Worm (Caenorhabditis elegans) whole organism, L1 larva: ENCODE measurements around the gene C04H5.7.

Experiments
- alr-1 ChIP-seq: fragments of 200-800 bp; sonication (Bioruptor generic); optimal IDR thresholded peaks from 2 replicates; lab custom pipeline; 2018; ENCODE audit warnings: borderline replicate concordance, mild to moderate bottlenecking, missing genetic modification characterization, missing compliant biosample characterization
- ama-1 ChIP-seq: fragments of 150-350 bp; optimal IDR thresholded peaks from 2 replicates; lab custom pipeline; 2014
- blmp-1 ChIP-seq: fragments of 150-350 bp; optimal IDR thresholded peaks from 2 replicates; lab custom pipeline; 2014; ENCODE audit warnings: missing biosample characterization, missing genetic modification characterization
- ceh-82 ChIP-seq, 3 experiments: fragments of 150-350 bp in 1 of 3; sonication (generic microtip) in 2 of 3; optimal IDR thresholded peaks; 2 replicates each; lab custom pipeline; 2014 to 2017; ENCODE audit warnings: missing biosample characterization in 3 of 3, missing genetic modification characterization in 3 of 3
- ceh-88 ChIP-seq: fragments of 200-800 bp; sonication (Bioruptor generic); IDR thresholded peaks from 2 replicates; pipeline ENCODE4 v1.3.6; 2022; ENCODE audit warnings: missing genetic modification characterization, missing compliant biosample characterization
- efl-1 ChIP-seq, 4 experiments: fragments of 150-350 bp; optimal IDR thresholded peaks in 3 of 4; peaks in 1 of 4; 1 replicate in 1 of 4; 2 replicates in 3 of 4; lab custom pipeline; 2014; ENCODE audit warnings: missing biosample characterization in 2 of 4, missing genetic modification characterization in 2 of 4, missing genetic modification reagents in 2 of 4
- egl-13 ChIP-seq: sonication (generic microtip); optimal IDR thresholded peaks from 2 replicates; lab custom pipeline; 2016; ENCODE audit warnings: missing genotype, missing genetic modification reagents, missing genetic modification characterization, missing compliant biosample characterization
- egl-27 ChIP-seq, 2 experiments: fragments of 150-350 bp in 1 of 2; sonication (generic microtip); optimal IDR thresholded peaks; 3 replicates each; lab custom pipeline; 2017 to 2018; ENCODE audit warnings: missing biosample characterization in 2 of 2, missing genetic modification characterization in 2 of 2, missing genetic modification reagents in 2 of 2
- elt-2 ChIP-seq: sonication (generic microtip); optimal IDR thresholded peaks from 2 replicates; lab custom pipeline; 2016; ENCODE audit warnings: missing genetic modification characterization, mild to moderate bottlenecking, inconsistent platforms, missing compliant biosample characterization, missing genetic modification reagents
- ets-5 ChIP-seq: fragments of 200-800 bp; sonication (Bioruptor generic); IDR thresholded peaks from 2 replicates; pipeline ENCODE4 v1.3.6; 2022; ENCODE audit warnings: missing genetic modification characterization, missing compliant biosample characterization
- fkh-4 ChIP-seq: sonication (generic microtip); optimal IDR thresholded peaks from 2 replicates; lab custom pipeline; 2016; ENCODE audit warnings: missing compliant biosample characterization, missing genetic modification characterization, borderline replicate concordance
- grh-1 ChIP-seq: fragments of 200-800 bp; sonication (Bioruptor generic); IDR thresholded peaks from 2 replicates; pipeline ENCODE4 v1.3.6; 2022; ENCODE audit warnings: missing genetic modification reagents, missing genetic modification characterization, missing compliant biosample characterization
- isw-1 ChIP-seq: fragments of 200-800 bp; sonication (Bioruptor generic); IDR thresholded peaks from 2 replicates; pipeline ENCODE4 v1.3.6; 2022; ENCODE audit warnings: missing genetic modification characterization, missing compliant biosample characterization
- lin-14 ChIP-seq: fragments of 200-800 bp; sonication (Bioruptor generic); optimal IDR thresholded peaks from 2 replicates; lab custom pipeline; 2018; ENCODE audit warnings: mild to moderate bottlenecking, missing genetic modification characterization, moderate library complexity, missing compliant biosample characterization
- lir-3 ChIP-seq: sonication (generic microtip); optimal IDR thresholded peaks from 2 replicates; lab custom pipeline; 2016; ENCODE audit warnings: mild to moderate bottlenecking, missing genetic modification characterization, moderate library complexity, missing compliant biosample characterization; ENCODE audit not compliant: poor library complexity
- mef-2 ChIP-seq: fragments of 150-350 bp; optimal IDR thresholded peaks from 2 replicates; lab custom pipeline; 2014; ENCODE audit warnings: missing biosample characterization, missing genetic modification characterization
- nhr-11 ChIP-seq: fragments of 150-350 bp; optimal IDR thresholded peaks from 2 replicates; lab custom pipeline; 2014; ENCODE audit warnings: missing biosample characterization, missing genetic modification characterization
- nhr-19 ChIP-seq: fragments of 200-800 bp; sonication (Bioruptor generic); conservative IDR thresholded peaks from 2 replicates; pipeline ENCODE4 v1.3.6; 2022; ENCODE audit warnings: missing genetic modification characterization, missing compliant biosample characterization
- nhr-237 ChIP-seq: fragments of 150-350 bp; optimal IDR thresholded peaks from 2 replicates; lab custom pipeline; 2014; ENCODE audit warnings: missing biosample characterization, missing genetic modification characterization
- nhr-28 ChIP-seq: fragments of 150-350 bp; optimal IDR thresholded peaks from 2 replicates; lab custom pipeline; 2014; ENCODE audit warnings: missing biosample characterization, missing genetic modification characterization
- nhr-77 ChIP-seq: fragments of 150-350 bp; optimal IDR thresholded peaks from 2 replicates; lab custom pipeline; 2014; ENCODE audit warnings: missing biosample characterization, missing genetic modification characterization
- nhr-84 ChIP-seq: sonication (generic microtip); optimal IDR thresholded peaks from 2 replicates; lab custom pipeline; 2017; ENCODE audit warnings: missing biosample characterization, missing genetic modification characterization
- nhr-85 ChIP-seq: sonication (generic microtip); peaks from one replicate; lab custom pipeline; 2016; ENCODE audit warnings: missing genetic modification characterization, inconsistent platforms, missing compliant biosample characterization
- nhr-90 ChIP-seq: sonication (generic microtip); optimal IDR thresholded peaks from 2 replicates; lab custom pipeline; 2016; ENCODE audit warnings: mild to moderate bottlenecking, missing genetic modification characterization, missing compliant biosample characterization; ENCODE audit not compliant: poor library complexity
- skn-1 ChIP-seq: fragments of 150-350 bp; optimal IDR thresholded peaks from 2 replicates; lab custom pipeline; 2014; ENCODE audit warnings: missing biosample characterization, missing genetic modification characterization
- sox-4 ChIP-seq: sonication (generic microtip); optimal IDR thresholded peaks from 2 replicates; lab custom pipeline; 2016; ENCODE audit warnings: missing genetic modification characterization, missing compliant biosample characterization
- sup-37 ChIP-seq: fragments of 200-800 bp; sonication (Bioruptor generic); optimal IDR thresholded peaks from 2 replicates; lab custom pipeline; 2018; ENCODE audit warnings: mild to moderate bottlenecking, missing genetic modification characterization, missing compliant biosample characterization
- swsn-7 ChIP-seq: sonication (generic microtip); optimal IDR thresholded peaks from 2 replicates; lab custom pipeline; 2016; ENCODE audit warnings: missing genetic modification characterization, missing compliant biosample characterization
- tbx-2 ChIP-seq: sonication (generic microtip); optimal IDR thresholded peaks from 2 replicates; lab custom pipeline; 2016; ENCODE audit warnings: missing genetic modification characterization, missing compliant biosample characterization
- unc-30 ChIP-seq: sonication (generic microtip); optimal IDR thresholded peaks from 2 replicates; lab custom pipeline; 2017; ENCODE audit warnings: missing biosample characterization, missing genetic modification characterization
- unc-62 ChIP-seq: fragments of 150-350 bp; optimal IDR thresholded peaks from 2 replicates; lab custom pipeline; 2014; ENCODE audit warnings: missing biosample characterization, missing genetic modification reagents, missing genetic modification characterization
- unc-98 ChIP-seq: fragments of 200-800 bp; sonication (Bioruptor generic); IDR thresholded peaks from 2 replicates; pipeline ENCODE4 v1.3.6; 2022; ENCODE audit warnings: missing genetic modification characterization, missing compliant biosample characterization
- xbp-1 ChIP-seq: sonication (generic microtip); optimal IDR thresholded peaks from 2 replicates; lab custom pipeline; 2016; ENCODE audit warnings: missing genetic modification characterization, missing compliant biosample characterization
- zag-1 ChIP-seq: fragments of 150-350 bp; optimal IDR thresholded peaks from 2 replicates; lab custom pipeline; 2014; ENCODE audit warnings: missing biosample characterization, missing genetic modification characterization
- ztf-11 ChIP-seq, 2 experiments: sonication (generic microtip); optimal IDR thresholded peaks; 2 replicates each; lab custom pipeline; 2016 to 2017; ENCODE audit warnings: missing genetic modification characterization in 2 of 2, missing biosample characterization in 1 of 2, missing compliant biosample characterization in 1 of 2

C04H5.7 gene

ce11 chrII:14510162-14510561, 27.6 kb upstream of the C04H5.7 start:
- TF ChIP-seq lin-14 (GFP tag; lab: Kevin White, UChicago): no peak
- TF ChIP-seq elt-2 (tag; lab: Kevin White, UChicago): peak; percentile 39

DNA sequence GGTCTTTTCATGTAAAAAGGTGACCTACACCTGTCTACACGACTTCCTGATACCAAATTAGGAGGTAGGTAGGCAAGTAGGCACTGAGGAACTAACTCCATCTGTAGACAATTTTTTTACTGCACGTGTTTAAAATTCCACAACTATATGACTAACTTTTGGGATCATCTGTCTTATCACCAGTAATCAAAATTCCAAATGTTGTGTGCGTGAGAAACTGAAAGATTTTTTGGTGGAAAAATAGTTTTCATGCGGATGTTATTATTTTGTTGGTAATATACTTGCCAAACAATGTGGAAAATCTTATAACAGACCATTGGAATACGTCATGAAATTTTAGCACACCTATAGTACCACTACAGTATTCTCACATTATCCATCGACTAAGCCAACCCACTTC, 26.6 kb upstream of the C04H5.7 start, which contains the start of gene K10H10.13:
TSS of gene K10H10.13 (minus strand) at position 101 of the 400 bp plus-strand sequence.
- no peak for TF ChIP-seq egl-13
- no peak for TF ChIP-seq ama-1 (lab: Kevin White, UChicago)
- TF ChIP-seq sox-4 (tag; lab: Kevin White, UChicago): no peak
- no peak for TF ChIP-seq grh-1 (GFP tag; lab: Robert Waterston, UW)
- TF ChIP-seq swsn-7: no peak
- no peak for TF ChIP-seq nhr-85
- TF ChIP-seq ceh-88: no peak

ce11 chrII:14515017-14515416, 22.7 kb upstream of the C04H5.7 start, which contains the start of gene K10H10.9:
Gene K10H10.9, minus strand, starts transcription at chrII:14515117.
- TF ChIP-seq sox-4 (tag; lab: Kevin White, UChicago) (no peak), sup-37 (GFP tag; lab: Kevin White, UChicago) (no peak), nhr-28 (tag; lab: Kevin White, UChicago) (no peak), unc-98 (GFP tag; lab: Robert Waterston, UW) (no peak), zag-1 (tag; lab: Kevin White, UChicago) (no peak), lir-3 (tag; lab: Kevin White, UChicago) (no peak), egl-27 (tag; optimal IDR thresholded peaks at IDR 0.05; lab: Kevin White, UChicago) (no peak), ets-5 (GFP tag; lab: Robert Waterston, UW) (no peak), ceh-82 (tag; optimal IDR thresholded peaks at IDR 0.05; lab: Kevin White, UChicago) (no peak), unc-30 (tag; lab: Kevin White, UChicago) (no peak), nhr-77 (no peak), mef-2 (no peak), nhr-90 (tag; lab: Kevin White, UChicago) (no peak), alr-1 (tag; lab: Kevin White, UChicago) (no peak), ama-1 (lab: Kevin White, UChicago) (no peak), grh-1 (GFP tag; lab: Robert Waterston, UW) (no peak), skn-1 (tag; lab: Kevin White, UChicago) (no peak), isw-1 (GFP tag; lab: Robert Waterston, UW) (no peak)
- TF ChIP-seq, all 84 proteins: peak for 0

ce11 chrII:14522037-14522436, 15.7 kb upstream of the C04H5.7 start, which contains the start of gene btb-19:
Gene btb-19, minus strand, starts transcription at chrII:14522137.
- no peak for TF ChIP-seq nhr-84
- TF ChIP-seq, all 84 proteins: peak for 0

ce11 chrII:14523070-14523572, 14.6 kb upstream of the C04H5.7 start, which contains the start of gene btb-20:
Gene btb-20, minus strand, starts transcription at chrII:14523522.
- no peak for TF ChIP-seq ztf-11 (tag; optimal IDR thresholded peaks at IDR 0.05; lab: Kevin White, UChicago)
- TF ChIP-seq alr-1 (tag; lab: Kevin White, UChicago): no peak
- no peak for TF ChIP-seq tbx-2 (tag; lab: Kevin White, UChicago)
- no peak for TF ChIP-seq nhr-237
- no peak for TF ChIP-seq unc-62 (GFP tag; lab: Kevin White, UChicago)
- TF ChIP-seq nhr-11 (tag; lab: Kevin White, UChicago): no peak
- no peak for TF ChIP-seq blmp-1 (tag; lab: Kevin White, UChicago)
- TF ChIP-seq fkh-4 (tag; lab: Kevin White, UChicago): no peak
- no peak for TF ChIP-seq nhr-19 (GFP tag; lab: Robert Waterston, UW)
- no peak for TF ChIP-seq egl-27 (tag; optimal IDR thresholded peaks at IDR 0.05; lab: Kevin White, UChicago)
- no peak for TF ChIP-seq efl-1 (optimal IDR thresholded peaks at IDR 0.05; lab: Kevin White, UChicago)
- no peak for TF ChIP-seq efl-1 (GFP tag; optimal IDR thresholded peaks at IDR 0.05 in 1 of 2; lab: Kevin White, UChicago)
- no peak for TF ChIP-seq xbp-1
- TF ChIP-seq unc-98 (GFP tag; lab: Robert Waterston, UW): no peak
- TF ChIP-seq, all 84 proteins: peak for 0
